Fruit fly (Drosophila melanogaster): ENCODE measurements around the gene EMC2B.
A peak's percentile ranks its signal among the peaks of the same experiment; 100 is the strongest.

Gene EMC2B

DNA sequence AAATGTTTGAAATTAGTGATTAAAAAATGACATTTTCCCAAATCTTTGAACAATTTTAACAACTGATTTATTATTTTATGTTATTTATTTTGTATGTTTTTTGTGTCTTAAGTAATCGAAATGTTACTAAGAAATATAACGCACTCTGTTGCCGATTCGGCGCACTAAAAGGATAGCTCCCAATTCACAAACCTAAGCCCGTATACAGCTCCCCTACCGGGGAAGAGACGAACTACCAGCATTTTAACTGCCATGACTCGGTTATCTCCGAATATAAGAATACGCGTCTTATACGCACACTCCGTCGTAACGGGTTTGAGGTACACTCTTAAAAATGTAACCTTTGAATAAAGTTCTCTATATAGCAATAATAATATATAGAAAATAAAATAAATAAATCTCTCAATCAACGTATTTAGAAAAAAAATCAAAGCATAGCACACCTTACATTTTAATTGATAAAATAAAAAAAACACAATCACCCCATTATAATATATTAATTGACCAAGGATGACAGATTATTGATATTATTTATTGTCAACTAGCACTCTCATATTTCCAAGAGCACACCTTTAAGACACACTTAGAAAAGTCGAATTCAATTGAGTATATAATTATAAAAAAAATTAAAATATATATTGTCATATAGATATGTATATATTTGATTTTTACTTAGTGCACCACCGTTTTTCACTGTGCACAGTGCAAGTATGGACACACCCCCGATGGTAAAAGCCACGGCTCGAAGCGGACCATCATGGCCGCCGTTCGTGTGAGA is 33.7 kb downstream of the EMC2B start (continued):
- TF ChIP-seq NFAT (GFP tag; IDR thresholded peaks at IDR 0.05) (peak; percentile 60), CkIIα-i1 (GFP tag; IDR thresholded peaks at IDR 0.05) (no peak), insv (GFP tag; optimal IDR thresholded peaks at IDR 0.05) (peak in 1 of 2 experiments; percentile 71), CG15696 (tag; optimal IDR thresholded peaks at IDR 0.05) (peak; percentile 83), CG3407 (GFP tag; optimal IDR thresholded peaks at IDR 0.05) (peak; percentile 80), Myb (GFP tag; optimal IDR thresholded peaks at IDR 0.05) (peak; percentile 36), peb (GFP tag; IDR thresholded peaks at IDR 0.05) (peak; percentile 14; the same call in 1 of the 2 replicates), Opbp (GFP tag; IDR thresholded peaks at IDR 0.05; ENCODE audit: partially characterized antibody) (peak; percentile 40; the same call in 1 of the 3 replicates), Aef1 (GFP tag; IDR thresholded peaks at IDR 0.05) (peak; percentile 26; the same call in 2 of the 3 replicates), CG8388 (GFP tag; optimal IDR thresholded peaks at IDR 0.05) (peak; percentile 87), zfh1 (GFP tag; IDR thresholded peaks at IDR 0.05) (peak; percentile 66), Tbp (GFP tag; optimal IDR thresholded peaks at IDR 0.05) (no peak), az2 (GFP tag; optimal IDR thresholded peaks at IDR 0.05) (peak; percentile 74), lola (GFP tag; optimal IDR thresholded peaks at IDR 0.05) (peak in 1 of 3 experiments; percentile 95), CG3847 (GFP tag; IDR thresholded peaks at IDR 0.05) (peak; percentile 54), CG5180 (GFP tag; optimal IDR thresholded peaks at IDR 0.05) (peak; percentile 74), Hr3 (GFP tag; optimal IDR thresholded peaks at IDR 0.05) (peak; percentile 87), Dek (tag; optimal IDR thresholded peaks at IDR 0.05) (peak; percentile 84), CG4707 (GFP tag; optimal IDR thresholded peaks at IDR 0.05) (peak; percentile 49), CG4854 (GFP tag; optimal IDR thresholded peaks at IDR 0.05) (no peak), HLH4C (GFP tag; IDR thresholded peaks at IDR 0.05; ENCODE audit: partially characterized antibody) (no peak), CrebB (tag; optimal IDR thresholded peaks at IDR 0.05) (peak; percentile 22), Blimp-1 (GFP tag; optimal IDR thresholded peaks at IDR 0.05) (peak; percentile 80), CG42726 (GFP tag; IDR thresholded peaks at IDR 0.05; ENCODE audit: partially characterized antibody) (peak; percentile 64), CG11247 (GFP tag; IDR thresholded peaks at IDR 0.05) (0 out of 2 replicates have a peak, but pooled peaks have one; percentile 42), ash1 (GFP tag; optimal IDR thresholded peaks at IDR 0.05) (no peak), cas (GFP tag; IDR thresholded peaks at IDR 0.05) (no peak), CG18262 (tag; optimal IDR thresholded peaks at IDR 0.05) (peak; percentile 97), HHEX (GFP tag; optimal IDR thresholded peaks at IDR 0.05) (peak; percentile 75), gsb-n (tag; optimal IDR thresholded peaks at IDR 0.05) (peak; percentile 87), Dip2 (GFP tag; IDR thresholded peaks at IDR 0.05) (no peak), Taf1 (GFP tag; IDR thresholded peaks at IDR 0.05) (no peak), tgo (GFP tag; IDR thresholded peaks at IDR 0.05) (peak; percentile 73), Hr78 (GFP tag; optimal IDR thresholded peaks at IDR 0.05) (peak in 1 of 2 experiments; percentile 61), jumu (GFP tag; optimal IDR thresholded peaks at IDR 0.05) (no peak), toy (GFP tag; IDR thresholded peaks at IDR 0.05) (no peak), chm (GFP tag; IDR thresholded peaks at IDR 0.05) (peak; percentile 68), Ssrp (tag; optimal IDR thresholded peaks at IDR 0.05) (peak; percentile 88), CG10366 (GFP tag; IDR thresholded peaks at IDR 0.05) (peak; percentile 65), dm (GFP tag; optimal IDR thresholded peaks at IDR 0.05) (no peak), Spps (tag; optimal IDR thresholded peaks at IDR 0.05) (peak; percentile 76), mirr (GFP tag; optimal IDR thresholded peaks at IDR 0.05) (no peak), CG18011 (GFP tag; optimal IDR thresholded peaks at IDR 0.05) (no peak), trh (GFP tag; optimal IDR thresholded peaks at IDR 0.05) (peak; percentile 43), sc (optimal IDR thresholded peaks at IDR 0.05) (no peak), sc (GFP tag; optimal IDR thresholded peaks at IDR 0.05) (peak; percentile 81), Sry-β (GFP tag; optimal IDR thresholded peaks at IDR 0.05) (peak; percentile 54), twi (tag; optimal IDR thresholded peaks at IDR 0.05) (peak; percentile 68)
